Worm (Caenorhabditis elegans): ENCODE data around the gene srd-32.

DNA sequence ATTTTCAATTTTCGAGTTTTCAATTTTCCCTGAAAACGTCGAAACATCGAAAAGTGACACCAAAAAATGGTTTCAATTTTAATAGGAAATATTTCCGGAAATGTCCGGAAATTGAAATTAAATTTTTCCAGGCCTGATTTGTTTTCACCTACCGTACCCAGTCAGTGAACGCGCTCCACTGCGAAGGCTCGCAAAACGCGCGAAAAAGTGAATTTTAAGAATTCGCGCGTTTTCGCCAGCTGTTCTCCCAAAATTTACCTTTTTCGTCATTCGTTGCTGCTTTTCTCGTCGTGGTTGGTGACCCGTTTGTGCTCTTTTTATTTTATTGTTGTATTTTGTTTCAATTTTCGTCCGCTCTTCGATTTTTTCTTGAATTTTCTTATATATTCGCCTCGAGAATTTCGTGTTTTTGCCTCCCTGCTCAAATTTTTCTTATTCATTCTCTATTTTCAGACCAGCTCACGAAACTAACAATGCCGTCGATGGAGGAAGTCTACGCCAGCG, 24.6 kb downstream of the srd-32 start, which contains the start of gene T19H12.2:
- no peak for TF ChIP-seq him-1 (tag; optimal IDR thresholded peaks at IDR 0.05)
- TF ChIP-seq W03F9.2 (tag; optimal IDR thresholded peaks at IDR 0.05) = peak; percentile 2

Measured in whole organism, L4/young adult.